Worm (Caenorhabditis elegans): ENCODE results near the gene ZK632.12.

ce11 chrIII:9824330-9824934, 6.2 kb upstream of the ZK632.12 start, which contains the start of gene lin-52:
- TF ChIP-seq nhr-12 (tag; optimal IDR thresholded peaks at IDR 0.05), result no peak
- no peak for TF ChIP-seq pha-4 (tag; optimal IDR thresholded peaks at IDR 0.05)
- no peak for TF ChIP-seq unc-62 (GFP tag; optimal IDR thresholded peaks at IDR 0.05)
- TF ChIP-seq nhr-28 (tag; optimal IDR thresholded peaks at IDR 0.05), result no peak
- TF ChIP-seq unc-39 (tag; optimal IDR thresholded peaks at IDR 0.05), result no peak
- no peak for TF ChIP-seq lin-13 (tag; optimal IDR thresholded peaks at IDR 0.05)
- TF ChIP-seq nhr-237 (tag; optimal IDR thresholded peaks at IDR 0.05), result no peak
- TF ChIP-seq elt-3 (tag; optimal IDR thresholded peaks at IDR 0.05), result no peak
- no peak for TF ChIP-seq elt-1 (tag; optimal IDR thresholded peaks at IDR 0.05; ENCODE audit: borderline replicate concordance, insufficient read depth)
- no peak for TF ChIP-seq tbx-8 (GFP tag; optimal IDR thresholded peaks at IDR 0.05)

Measured in whole organism, mixed stage, embryonic.